Worm (Caenorhabditis elegans): ENCODE measurements around the gene twk-20.

DNA sequence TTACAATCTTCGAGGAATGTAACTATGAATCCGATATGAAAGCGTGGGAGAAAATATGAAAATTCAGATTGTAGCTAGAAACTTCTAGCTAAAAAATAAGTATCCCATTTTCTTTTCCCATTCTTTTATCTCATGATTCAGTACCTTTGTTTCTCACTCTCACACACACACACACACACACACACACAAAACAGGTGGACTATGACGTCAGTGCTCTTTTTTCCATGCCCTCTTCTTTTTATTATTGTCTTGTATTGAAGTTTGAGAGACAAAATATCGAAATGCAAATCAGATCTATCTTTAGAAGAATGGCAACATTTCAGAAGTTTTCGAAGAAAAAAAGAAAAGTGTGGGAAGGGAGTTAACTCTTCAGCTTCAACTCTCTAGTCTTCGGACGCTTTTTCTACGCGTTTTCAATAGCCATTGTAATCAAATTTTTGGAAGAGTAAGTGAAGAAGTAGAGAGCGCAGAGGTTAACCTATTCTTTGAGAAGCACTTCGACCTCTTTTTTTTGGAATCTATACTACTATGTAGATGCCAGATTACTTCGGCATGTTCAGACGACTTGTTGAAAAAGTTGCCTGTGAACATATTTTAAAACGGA lies 5.7 kb upstream of the twk-20 start:
- TF ChIP-seq pqm-1 (tag; optimal IDR thresholded peaks at IDR 0.05) (no peak), egl-13 (tag; optimal IDR thresholded peaks at IDR 0.05) (no peak), nhr-47 (tag; optimal IDR thresholded peaks at IDR 0.05) (no peak), C04F5.9 (tag; optimal IDR thresholded peaks at IDR 0.05) (no peak)

Measured in whole organism, L1 larva.